Worm (Caenorhabditis elegans): ENCODE measurements around the gene F39H12.1.

- TF ChIP-seq blmp-1 (tag; optimal IDR thresholded peaks at IDR 0.05) (peak; percentile 16), lin-13 (tag; optimal IDR thresholded peaks at IDR 0.05) (peak; percentile 84)
Measured at ce11 chrX:806515-806914, 28.1 kb upstream of the F39H12.1 start.
